Worm (Caenorhabditis elegans) whole organism, L1 larva: ENCODE data around the gene btb-5.
"Not testable (repeated sequence)": the region's sequence is repeated elsewhere in the genome, so short reads cannot be mapped to it uniquely, and the experiment has no call there.

Experiments
- C34B4.2 ChIP-seq: sonication (generic microtip); optimal IDR thresholded peaks from 2 replicates; lab custom pipeline; 2017; ENCODE audit warnings: mild to moderate bottlenecking, missing genetic modification characterization, missing compliant biosample characterization
- Y116A8C.19 ChIP-seq: sonication (generic microtip); optimal IDR thresholded peaks from 2 replicates; lab custom pipeline; 2016; ENCODE audit warnings: missing compliant biosample characterization, missing genetic modification characterization, borderline replicate concordance
- alr-1 ChIP-seq: fragments of 200-800 bp; sonication (Bioruptor generic); optimal IDR thresholded peaks from 2 replicates; lab custom pipeline; 2018; ENCODE audit warnings: borderline replicate concordance, mild to moderate bottlenecking, missing genetic modification characterization, missing compliant biosample characterization
- aly-2 ChIP-seq: fragments of 150-350 bp; optimal IDR thresholded peaks from 2 replicates; lab custom pipeline; 2014; ENCODE audit warnings: missing biosample characterization, missing genetic modification characterization
- ama-1 ChIP-seq: fragments of 150-350 bp; optimal IDR thresholded peaks from 2 replicates; lab custom pipeline; 2014
- blmp-1 ChIP-seq: fragments of 150-350 bp; optimal IDR thresholded peaks from 2 replicates; lab custom pipeline; 2014; ENCODE audit warnings: missing biosample characterization, missing genetic modification characterization
- ceh-8 ChIP-seq: fragments of 200-800 bp; sonication (Bioruptor generic); optimal IDR thresholded peaks from 2 replicates; lab custom pipeline; 2018; ENCODE audit warnings: mild to moderate bottlenecking, missing genetic modification characterization, moderate library complexity, missing compliant biosample characterization
- ceh-82 ChIP-seq, 3 experiments: fragments of 150-350 bp in 1 of 3; sonication (generic microtip) in 2 of 3; optimal IDR thresholded peaks; 2 replicates each; lab custom pipeline; 2014 to 2017; ENCODE audit warnings: missing biosample characterization in 3 of 3, missing genetic modification characterization in 3 of 3
- ceh-90 ChIP-seq: sonication (generic microtip); optimal IDR thresholded peaks from 2 replicates; lab custom pipeline; 2016; ENCODE audit warnings: missing genetic modification characterization, missing compliant biosample characterization
- ces-1 ChIP-seq: fragments of 150-350 bp; optimal IDR thresholded peaks from 2 replicates; lab custom pipeline; 2014; ENCODE audit warnings: missing biosample characterization, missing genetic modification reagents, missing genetic modification characterization
- dpl-1 ChIP-seq, 3 experiments: fragments of 150-350 bp in 2 of 3; sonication (generic microtip) in 1 of 3; optimal IDR thresholded peaks; 2 replicates each; lab custom pipeline; 2014 to 2017; ENCODE audit warnings: missing biosample characterization in 3 of 3, missing genetic modification characterization in 3 of 3, missing genetic modification reagents in 3 of 3
- dsc-1 ChIP-seq: sonication (generic microtip); optimal IDR thresholded peaks from 2 replicates; lab custom pipeline; 2016; ENCODE audit warnings: mild to moderate bottlenecking, missing genetic modification characterization, missing compliant biosample characterization
- efl-1 ChIP-seq, 4 experiments: fragments of 150-350 bp; optimal IDR thresholded peaks in 3 of 4; peaks in 1 of 4; 1 replicate in 1 of 4; 2 replicates in 3 of 4; lab custom pipeline; 2014; ENCODE audit warnings: missing biosample characterization in 2 of 4, missing genetic modification characterization in 2 of 4, missing genetic modification reagents in 2 of 4
- efl-3 ChIP-seq: fragments of 200-800 bp; sonication (Bioruptor generic); optimal IDR thresholded peaks from 2 replicates; lab custom pipeline; 2018; ENCODE audit warnings: mild to moderate bottlenecking, missing genetic modification characterization, missing compliant biosample characterization
- egl-27 ChIP-seq, 2 experiments: fragments of 150-350 bp in 1 of 2; sonication (generic microtip); optimal IDR thresholded peaks; 3 replicates each; lab custom pipeline; 2017 to 2018; ENCODE audit warnings: missing biosample characterization in 2 of 2, missing genetic modification characterization in 2 of 2, missing genetic modification reagents in 2 of 2
- ets-5 ChIP-seq: fragments of 200-800 bp; sonication (Bioruptor generic); IDR thresholded peaks from 2 replicates; pipeline ENCODE4 v1.3.6; 2022; ENCODE audit warnings: missing genetic modification characterization, missing compliant biosample characterization
- fkh-10 ChIP-seq: sonication (generic microtip); optimal IDR thresholded peaks from 2 replicates; lab custom pipeline; 2017; ENCODE audit warnings: missing biosample characterization, missing genetic modification reagents, missing genetic modification characterization
- fos-1 ChIP-seq: fragments of 150-350 bp; optimal IDR thresholded peaks from 2 replicates; lab custom pipeline; 2014; ENCODE audit warnings: missing biosample characterization, missing genetic modification characterization
- isw-1 ChIP-seq: fragments of 200-800 bp; sonication (Bioruptor generic); IDR thresholded peaks from 2 replicates; pipeline ENCODE4 v1.3.6; 2022; ENCODE audit warnings: missing genetic modification characterization, missing compliant biosample characterization
- jun-1 ChIP-seq: fragments of 150-350 bp; optimal IDR thresholded peaks from 2 replicates; lab custom pipeline; 2014; ENCODE audit warnings: missing biosample characterization, missing genetic modification reagents, missing genetic modification characterization
- lin-13 ChIP-seq: fragments of 150-350 bp; optimal IDR thresholded peaks from 2 replicates; lab custom pipeline; 2014; ENCODE audit warnings: missing biosample characterization, missing genetic modification reagents, missing genetic modification characterization
- lin-14 ChIP-seq: fragments of 200-800 bp; sonication (Bioruptor generic); optimal IDR thresholded peaks from 2 replicates; lab custom pipeline; 2018; ENCODE audit warnings: mild to moderate bottlenecking, missing genetic modification characterization, moderate library complexity, missing compliant biosample characterization
- lin-35 ChIP-seq, 2 experiments: fragments of 150-350 bp; optimal IDR thresholded peaks; 2 replicates each; lab custom pipeline; 2014; ENCODE audit warnings: missing biosample characterization in 2 of 2, missing genetic modification characterization in 2 of 2, missing genetic modification reagents in 2 of 2
- lin-39 ChIP-seq: fragments of 150-350 bp; optimal IDR thresholded peaks from 2 replicates; lab custom pipeline; 2014; ENCODE audit warnings: missing biosample characterization, missing genetic modification reagents, missing genetic modification characterization
- lsy-2 ChIP-seq, 2 experiments: fragments of 150-350 bp; optimal IDR thresholded peaks; 2 replicates each; lab custom pipeline; 2014; ENCODE audit warnings: missing biosample characterization in 2 of 2, missing genetic modification characterization in 2 of 2
- mef-2 ChIP-seq: fragments of 150-350 bp; optimal IDR thresholded peaks from 2 replicates; lab custom pipeline; 2014; ENCODE audit warnings: missing biosample characterization, missing genetic modification characterization
- mep-1 ChIP-seq: fragments of 150-350 bp; optimal IDR thresholded peaks from 2 replicates; lab custom pipeline; 2014; ENCODE audit warnings: missing biosample characterization, missing genetic modification characterization
- nhr-11 ChIP-seq: fragments of 150-350 bp; optimal IDR thresholded peaks from 2 replicates; lab custom pipeline; 2014; ENCODE audit warnings: missing biosample characterization, missing genetic modification characterization
- nhr-12 ChIP-seq: sonication (generic microtip); optimal IDR thresholded peaks from 2 replicates; lab custom pipeline; 2017; ENCODE audit warnings: missing biosample characterization, missing genetic modification characterization
- nhr-19 ChIP-seq: fragments of 200-800 bp; sonication (Bioruptor generic); conservative IDR thresholded peaks from 2 replicates; pipeline ENCODE4 v1.3.6; 2022; ENCODE audit warnings: missing genetic modification characterization, missing compliant biosample characterization
- nhr-20 ChIP-seq: sonication (generic microtip); optimal IDR thresholded peaks from 2 replicates; lab custom pipeline; 2016; ENCODE audit warnings: mild to moderate bottlenecking, missing genetic modification characterization, missing compliant biosample characterization
- nhr-47 ChIP-seq: sonication (generic microtip); optimal IDR thresholded peaks from 2 replicates; lab custom pipeline; 2016; ENCODE audit warnings: mild to moderate bottlenecking, missing genetic modification characterization, moderate library complexity, missing compliant biosample characterization
- nhr-71 ChIP-seq: sonication (generic microtip); optimal IDR thresholded peaks from 2 replicates; lab custom pipeline; 2016; ENCODE audit warnings: mild to moderate bottlenecking, missing genetic modification characterization, moderate library complexity, missing compliant biosample characterization
- nhr-77 ChIP-seq: fragments of 150-350 bp; optimal IDR thresholded peaks from 2 replicates; lab custom pipeline; 2014; ENCODE audit warnings: missing biosample characterization, missing genetic modification characterization
- nhr-84 ChIP-seq: sonication (generic microtip); optimal IDR thresholded peaks from 2 replicates; lab custom pipeline; 2017; ENCODE audit warnings: missing biosample characterization, missing genetic modification characterization
- pax-3 ChIP-seq: fragments of 200-800 bp; sonication (Bioruptor generic); optimal IDR thresholded peaks from 2 replicates; lab custom pipeline; 2018; ENCODE audit warnings: mild to moderate bottlenecking, missing genetic modification characterization, moderate library complexity, missing compliant biosample characterization
- pqm-1 ChIP-seq: sonication (generic microtip); optimal IDR thresholded peaks from 3 replicates; lab custom pipeline; 2017; ENCODE audit warnings: missing biosample characterization, missing genetic modification characterization
- rnt-1 ChIP-seq: sonication (generic microtip); optimal IDR thresholded peaks from 2 replicates; lab custom pipeline; 2016; ENCODE audit warnings: mild to moderate bottlenecking, missing genetic modification characterization, moderate library complexity, missing compliant biosample characterization
- skn-1 ChIP-seq: fragments of 150-350 bp; optimal IDR thresholded peaks from 2 replicates; lab custom pipeline; 2014; ENCODE audit warnings: missing biosample characterization, missing genetic modification characterization
- snu-23 ChIP-seq: sonication (generic microtip); optimal IDR thresholded peaks from 2 replicates; lab custom pipeline; 2016; ENCODE audit warnings: missing genetic modification characterization, missing compliant biosample characterization
- swsn-7 ChIP-seq: sonication (generic microtip); optimal IDR thresholded peaks from 2 replicates; lab custom pipeline; 2016; ENCODE audit warnings: missing genetic modification characterization, missing compliant biosample characterization
- tbx-2 ChIP-seq: sonication (generic microtip); optimal IDR thresholded peaks from 2 replicates; lab custom pipeline; 2016; ENCODE audit warnings: missing genetic modification characterization, missing compliant biosample characterization
- tlp-1 ChIP-seq: fragments of 150-350 bp; optimal IDR thresholded peaks from 2 replicates; lab custom pipeline; 2014; ENCODE audit warnings: missing biosample characterization, missing genetic modification characterization
- unc-86 ChIP-seq: sonication (generic microtip); optimal IDR thresholded peaks from 2 replicates; lab custom pipeline; 2016; ENCODE audit warnings: missing genetic modification characterization, missing compliant biosample characterization
- unc-98 ChIP-seq: fragments of 200-800 bp; sonication (Bioruptor generic); IDR thresholded peaks from 2 replicates; pipeline ENCODE4 v1.3.6; 2022; ENCODE audit warnings: missing genetic modification characterization, missing compliant biosample characterization
- xbp-1 ChIP-seq: sonication (generic microtip); optimal IDR thresholded peaks from 2 replicates; lab custom pipeline; 2016; ENCODE audit warnings: missing genetic modification characterization, missing compliant biosample characterization

Gene btb-5

ce11 chrIII:61045-61444 lies at the start of gene btb-5:
Gene btb-5, minus strand, starts transcription at chrIII:61145.
- TF ChIP-seq fkh-10 (GFP tag; lab: Kevin White, UChicago) = no peak
- no peak for TF ChIP-seq mef-2 (tag; lab: Kevin White, UChicago)
- TF ChIP-seq unc-86 (tag; lab: Kevin White, UChicago) = no peak
- TF ChIP-seq efl-3 (GFP tag; lab: Kevin White, UChicago) = no peak
- TF ChIP-seq nhr-71 (tag; lab: Kevin White, UChicago) = no peak
- no peak for TF ChIP-seq ama-1 (lab: Kevin White, UChicago)
- TF ChIP-seq fos-1 = no peak
- no peak for TF ChIP-seq jun-1 (tag; lab: Kevin White, UChicago)
- no peak for TF ChIP-seq skn-1 (tag; lab: Kevin White, UChicago)
- no peak for TF ChIP-seq lin-39 (tag; lab: Kevin White, UChicago)
- TF ChIP-seq tlp-1 = no peak
- TF ChIP-seq pax-3 (tag; lab: Kevin White, UChicago) = no peak
- no peak for TF ChIP-seq blmp-1 (tag; lab: Kevin White, UChicago)
- TF ChIP-seq ceh-90 (tag; lab: Kevin White, UChicago) = no peak
- no peak for TF ChIP-seq lin-14 (GFP tag; lab: Kevin White, UChicago)
- TF ChIP-seq pqm-1 (tag; lab: Kevin White, UChicago) = no peak
- TF ChIP-seq nhr-84 (tag; lab: Kevin White, UChicago) = no peak
- TF ChIP-seq C34B4.2 (tag; lab: Kevin White, UChicago) = no peak
- TF ChIP-seq, all 84 proteins: peak for 0

- not testable (repeated sequence) for TF ChIP-seq Y116A8C.19 (tag; lab: Kevin White, UChicago); unc-98 (GFP tag; lab: Robert Waterston, UW); ceh-90 (tag; lab: Kevin White, UChicago)
These were observed 37.9 kb upstream of the btb-5 start, which contains the start of gene C29F9.9 for ce11 chrIII:98822-99221. Gene C29F9.9, minus strand, starts transcription at chrIII:98922.

- TF ChIP-seq nhr-12 (tag; lab: Kevin White, UChicago); nhr-77 (tag; lab: Kevin White, UChicago); egl-27 (tag; optimal IDR thresholded peaks at IDR 0.05; lab: Kevin White, UChicago): not testable (repeated sequence)
These were observed 36.1 kb upstream of the btb-5 start, which contains the start of gene C29F9.8 for ce11 chrIII:97018-97417. Gene C29F9.8, minus strand, starts transcription at chrIII:97118.

- TF ChIP-seq nhr-11 = peak; percentile 10
- TF ChIP-seq alr-1 = no peak
- no peak for TF ChIP-seq ces-1 (GFP tag; lab: Kevin White, UChicago)
- peak; percentile 62 for TF ChIP-seq tbx-2 (tag; lab: Kevin White, UChicago)
- TF ChIP-seq fkh-10 (GFP tag; lab: Kevin White, UChicago) = no peak
- TF ChIP-seq lin-14 (GFP tag; lab: Kevin White, UChicago) = peak; percentile 64
- peak; percentile 50 for TF ChIP-seq swsn-7 (tag; lab: Kevin White, UChicago)
- no peak for TF ChIP-seq ceh-8 (GFP tag; lab: Kevin White, UChicago)
- TF ChIP-seq nhr-20 (tag; lab: Kevin White, UChicago) = peak; percentile 7
- peak; percentile 64 to 79 for TF ChIP-seq efl-1 (optimal IDR thresholded peaks at IDR 0.05; lab: Kevin White, UChicago)
- TF ChIP-seq efl-1 (GFP tag; optimal IDR thresholded peaks at IDR 0.05 in 1 of 2; lab: Kevin White, UChicago) = peak in 1 of 2 experiments; percentile 94
- TF ChIP-seq rnt-1 (tag; lab: Kevin White, UChicago) = peak; percentile 87
- TF ChIP-seq nhr-47 (tag; lab: Kevin White, UChicago) = peak; percentile 52
- peak; percentile 48 for TF ChIP-seq lin-39 (tag; lab: Kevin White, UChicago)
- peak in 1 of 3 experiments; percentile 56 for TF ChIP-seq ceh-82 (tag; optimal IDR thresholded peaks at IDR 0.05; lab: Kevin White, UChicago)
- no peak for TF ChIP-seq ets-5 (GFP tag; lab: Robert Waterston, UW)
- TF ChIP-seq isw-1 (GFP tag; lab: Robert Waterston, UW) = peak; percentile 19; the same call in 1 of the 2 replicates
- TF ChIP-seq nhr-19 = peak; percentile 62
- no peak for TF ChIP-seq nhr-84 (tag; lab: Kevin White, UChicago)
- TF ChIP-seq xbp-1 = peak; percentile 4
- peak; percentile 11 for TF ChIP-seq mep-1 (tag; lab: Kevin White, UChicago)
- no peak for TF ChIP-seq aly-2
- peak; percentile 14 for TF ChIP-seq lin-13 (GFP tag; lab: Kevin White, UChicago)
- TF ChIP-seq dsc-1 = peak; percentile 72
- TF ChIP-seq lin-35 (GFP tag; optimal IDR thresholded peaks at IDR 0.05; lab: Kevin White, UChicago) = peak; percentile 19 to 30
- peak; percentile 72 for TF ChIP-seq snu-23
- TF ChIP-seq lsy-2 (tag; optimal IDR thresholded peaks at IDR 0.05; lab: Kevin White, UChicago) = peak; percentile 48 to 49
- peak; percentile 18 for TF ChIP-seq blmp-1 (tag; lab: Kevin White, UChicago)
- peak; percentile 81 for TF ChIP-seq nhr-71 (tag; lab: Kevin White, UChicago)
- peak in 1 of 3 experiments; percentile 15 for TF ChIP-seq dpl-1 (GFP tag; optimal IDR thresholded peaks at IDR 0.05; lab: Kevin White, UChicago)
These were observed 35.3 kb upstream of the btb-5 start for ce11 chrIII:96196-96595.
